Fruit fly (Drosophila melanogaster) whole organism, embryonic: ENCODE data around the gene CG33191.

Source experiments
- CG10366 ChIP-seq: fragments of 200-800 bp; sonication (Bioruptor generic); IDR thresholded peaks from 2 replicates; pipeline ENCODE4 v1.3.6; 2022; ENCODE audit warnings: missing biosample characterization, missing genetic modification characterization
- CG14860 ChIP-seq: fragments of 200-800 bp; sonication (Bioruptor generic); IDR thresholded peaks from 3 replicates; pipeline ENCODE4 v1.3.6; 2022; ENCODE audit warnings: missing biosample characterization, missing genetic modification characterization; ENCODE audit not compliant: partially characterized antibody
- CG14965 ChIP-seq: fragments of 200-800 bp; sonication (Bioruptor generic); optimal IDR thresholded peaks from 2 replicates; lab custom pipeline; 2016; ENCODE audit warnings: missing biosample characterization, missing genetic modification characterization, borderline replicate concordance
- CG2202 ChIP-seq: fragments of 200-800 bp; sonication (Bioruptor generic); optimal IDR thresholded peaks from 2 replicates; lab custom pipeline; 2018; ENCODE audit warnings: missing biosample characterization, mild to moderate bottlenecking, missing genetic modification characterization
- CG3407 ChIP-seq: fragments of 200-800 bp; sonication (Bioruptor generic); optimal IDR thresholded peaks from 2 replicates; lab custom pipeline; 2018; ENCODE audit warnings: missing biosample characterization, mild to moderate bottlenecking, missing genetic modification characterization
- E2f2 ChIP-seq: fragments of 200-800 bp; sonication (Bioruptor generic); IDR thresholded peaks from 2 replicates; pipeline ENCODE4 v1.3.6; 2022; ENCODE audit warnings: missing biosample characterization, missing genetic modification characterization
- Lpt ChIP-seq: fragments of >200 bp; optimal IDR thresholded peaks from 2 replicates; lab custom pipeline; 2018; ENCODE audit warnings: missing biosample characterization, missing genetic modification characterization
- Pdp1 ChIP-seq, 2 experiments: fragments of 200-800 bp; sonication (Bioruptor generic); optimal IDR thresholded peaks; 3 replicates each; lab custom pipeline; 2016; ENCODE audit warnings: missing biosample characterization in 2 of 2, missing genetic modification characterization in 2 of 2, mild to moderate bottlenecking in 1 of 2, moderate library complexity in 1 of 2
- Sin3A ChIP-seq: fragments of >200 bp; optimal IDR thresholded peaks from 2 replicates; lab custom pipeline; 2018
- cato ChIP-seq: fragments of 200-800 bp; sonication (Bioruptor generic); optimal IDR thresholded peaks from 2 replicates; lab custom pipeline; 2016; ENCODE audit warnings: missing biosample characterization, missing genetic modification characterization, borderline replicate concordance
- danr ChIP-seq: fragments of 200-800 bp; sonication (Bioruptor generic); IDR thresholded peaks from 2 replicates; pipeline ENCODE4 v1.3.6; 2022; ENCODE audit warnings: missing biosample characterization, missing genetic modification characterization
- luna ChIP-seq: fragments of 200-800 bp; sonication (Bioruptor generic); optimal IDR thresholded peaks from 2 replicates; lab custom pipeline; 2016; ENCODE audit warnings: missing biosample characterization, missing genetic modification characterization
- wdn ChIP-seq: fragments of 200-800 bp; sonication (Bioruptor generic); IDR thresholded peaks from 2 replicates; pipeline ENCODE4 v1.3.6; 2022; ENCODE audit warnings: missing biosample characterization, missing genetic modification characterization

- TF ChIP-seq CG3407 (no peak), E2f2 (no peak), CG10366 (no peak), cato (no peak), luna (GFP tag; lab: Kevin White, UChicago) (no peak), Pdp1 (GFP tag; optimal IDR thresholded peaks at IDR 0.05; lab: Kevin White, UChicago) (no peak), Lpt (GFP tag; lab: Kevin White, UChicago) (no peak), CG14965 (GFP tag; lab: Kevin White, UChicago) (no peak), CG2202 (tag; lab: Kevin White, UChicago) (no peak), danr (GFP tag; lab: Robert Waterston, UW) (no peak), CG14860 (GFP tag; lab: Robert Waterston, UW) (no peak), wdn (GFP tag; lab: Robert Waterston, UW) (no peak), Sin3A (lab: Kevin White, UChicago) (no peak)
These were observed 6.6 kb downstream of the CG33191 start, which contains the start of gene CG34301 for dm6 chr3R:8773135-8773534.
